Worm (Caenorhabditis elegans): ENCODE measurements around the gene ethe-1.

DNA sequence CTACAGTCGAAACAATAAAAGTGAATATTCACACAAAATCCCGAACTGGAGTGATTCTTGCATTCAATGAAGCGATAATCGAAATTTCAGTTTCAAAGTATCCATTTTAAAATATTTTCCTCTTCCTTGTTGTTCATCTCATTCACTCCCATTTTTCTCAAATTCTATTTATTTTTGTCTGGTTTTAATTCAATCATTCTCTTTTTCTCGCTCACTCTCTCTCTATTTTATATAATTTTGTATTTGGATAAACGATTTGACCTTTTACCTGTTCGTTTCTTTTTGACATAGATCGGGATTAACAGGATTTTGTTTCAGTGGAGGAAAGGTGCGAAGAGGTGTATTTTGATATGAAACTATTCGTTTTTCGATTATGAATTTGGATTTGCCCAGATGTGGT, 37.4 kb upstream of the ethe-1 start, which contains the start of gene T05A1.5:
- no peak for TF ChIP-seq nhr-11 (tag; optimal IDR thresholded peaks at IDR 0.05)
- TF ChIP-seq sma-3 (GFP tag; optimal IDR thresholded peaks at IDR 0.05) = no peak

All from whole organism, L2 larva.